Fruit fly (Drosophila melanogaster): ENCODE data around the gene Deaf1.
A peak's percentile ranks its signal among the peaks of the same experiment; 100 is the strongest.

Gene Deaf1

dm6 chr3L:19815472-19816150 is 2.4 kb upstream of the Deaf1 start, which contains the start of gene cyc (continued):
- no peak for TF ChIP-seq CG6276 (GFP tag; optimal IDR thresholded peaks at IDR 0.05)
- TF ChIP-seq Gug (GFP tag; IDR thresholded peaks at IDR 0.05), result no peak
- TF ChIP-seq CG34406 (GFP tag; optimal IDR thresholded peaks at IDR 0.05), result no peak
- peak; percentile 44 for TF ChIP-seq Lpt (GFP tag; optimal IDR thresholded peaks at IDR 0.05)
- TF ChIP-seq OdsH (GFP tag; optimal IDR thresholded peaks at IDR 0.05), result no peak
- no peak for TF ChIP-seq svp (GFP tag)
- TF ChIP-seq pdm3 (GFP tag; optimal IDR thresholded peaks at IDR 0.05), result no peak
- no peak for TF ChIP-seq CG11762 (GFP tag; optimal IDR thresholded peaks at IDR 0.05; ENCODE audit: insufficient read depth)
- no peak for TF ChIP-seq fkh (GFP tag; optimal IDR thresholded peaks at IDR 0.05)
- no peak for TF ChIP-seq CG6808 (GFP tag; optimal IDR thresholded peaks at IDR 0.05)
- TF ChIP-seq Sox15 (GFP tag; optimal IDR thresholded peaks at IDR 0.05), result no peak
- TF ChIP-seq salr (GFP tag; optimal IDR thresholded peaks at IDR 0.05), result no peak
- TF ChIP-seq CG3032 (tag; optimal IDR thresholded peaks at IDR 0.05), result no peak
- TF ChIP-seq CG9139 (GFP tag; optimal IDR thresholded peaks at IDR 0.05), result no peak
- TF ChIP-seq esn (GFP tag; optimal IDR thresholded peaks at IDR 0.05), result peak; percentile 38
- TF ChIP-seq Eip78C (GFP tag), result no peak
- TF ChIP-seq dac (GFP tag; optimal IDR thresholded peaks at IDR 0.05), result peak; percentile 33
- TF ChIP-seq fd59A (GFP tag; optimal IDR thresholded peaks at IDR 0.05), result no peak
- no peak for TF ChIP-seq CG11902 (GFP tag; optimal IDR thresholded peaks at IDR 0.05)
- peak; percentile 74 for TF ChIP-seq CG6854 (GFP tag; optimal IDR thresholded peaks at IDR 0.05)
- peak; percentile 47; the same call in 2 of the 3 replicates for TF ChIP-seq CG8119 (GFP tag; IDR thresholded peaks at IDR 0.05)
- TF ChIP-seq Smox (GFP tag; optimal IDR thresholded peaks at IDR 0.05), result no peak

dm6 chr3L:19818701-19819100 is 727 bp downstream of the Deaf1 start:
- TF ChIP-seq vri (GFP tag; optimal IDR thresholded peaks at IDR 0.05) (no peak), OdsH (GFP tag; optimal IDR thresholded peaks at IDR 0.05) (no peak), CG3032 (tag; optimal IDR thresholded peaks at IDR 0.05) (no peak), CG7368 (GFP tag; optimal IDR thresholded peaks at IDR 0.05) (peak; percentile 73)

DNA sequence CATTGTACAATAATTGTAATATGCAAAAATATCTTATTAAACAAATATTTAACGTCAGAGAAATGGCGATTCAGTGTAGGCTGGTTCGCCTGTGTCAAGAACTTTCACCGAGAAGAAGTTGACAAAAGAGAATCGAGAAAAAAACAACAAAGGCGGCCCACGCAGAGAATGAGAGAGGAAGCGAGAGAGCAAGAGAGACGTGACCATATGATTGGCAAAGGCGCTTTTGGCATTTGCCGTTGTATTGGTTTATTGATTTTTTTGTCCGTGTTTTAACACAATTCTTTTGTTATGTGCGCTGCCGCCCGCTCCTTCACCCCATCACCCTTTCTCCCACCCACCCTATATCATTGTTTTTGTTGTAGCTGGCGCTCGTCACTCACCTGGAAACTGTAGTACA is 15.3 kb downstream of the Deaf1 start:
- TF ChIP-seq CG11902 (GFP tag; optimal IDR thresholded peaks at IDR 0.05) (no peak), CG10669 (GFP tag; optimal IDR thresholded peaks at IDR 0.05) (no peak), svp (GFP tag) (no peak), Eip93F (GFP tag; optimal IDR thresholded peaks at IDR 0.05) (peak; percentile 45), CG11294 (GFP tag; IDR thresholded peaks at IDR 0.05) (no peak), Blimp-1 (GFP tag; optimal IDR thresholded peaks at IDR 0.05) (peak; percentile 81), Eip78C (GFP tag) (peak; percentile 83), salr (GFP tag; optimal IDR thresholded peaks at IDR 0.05) (no peak), CG6163 (GFP tag; IDR thresholded peaks at IDR 0.05) (peak; percentile 47; the same call in 2 of the 3 replicates), pdm3 (GFP tag; optimal IDR thresholded peaks at IDR 0.05) (no peak), OdsH (GFP tag; optimal IDR thresholded peaks at IDR 0.05) (no peak), Ets96B (tag; optimal IDR thresholded peaks at IDR 0.05) (no peak), Sox14 (GFP tag; optimal IDR thresholded peaks at IDR 0.05) (peak; percentile 71), Sox15 (GFP tag; optimal IDR thresholded peaks at IDR 0.05) (no peak), CG6792 (GFP tag; optimal IDR thresholded peaks at IDR 0.05) (peak; percentile 38), fd85E (GFP tag; optimal IDR thresholded peaks at IDR 0.05) (no peak), CG7368 (GFP tag; optimal IDR thresholded peaks at IDR 0.05) (no peak), ss (GFP tag; optimal IDR thresholded peaks at IDR 0.05) (peak in 1 of 2 experiments; percentile 71), Hr38 (GFP tag; optimal IDR thresholded peaks at IDR 0.05) (no peak), Met (GFP tag; optimal IDR thresholded peaks at IDR 0.05) (no peak), net (GFP tag; optimal IDR thresholded peaks at IDR 0.05) (no peak), Sox102F (GFP tag; optimal IDR thresholded peaks at IDR 0.05) (no peak), achi (GFP tag; optimal IDR thresholded peaks at IDR 0.05) (no peak), Smox (GFP tag; optimal IDR thresholded peaks at IDR 0.05) (no peak), CG8632 (GFP tag; optimal IDR thresholded peaks at IDR 0.05) (no peak), lz (GFP tag; optimal IDR thresholded peaks at IDR 0.05) (peak; percentile 9), CG11762 (GFP tag; optimal IDR thresholded peaks at IDR 0.05; ENCODE audit: insufficient read depth) (no peak), acj6 (GFP tag; optimal IDR thresholded peaks at IDR 0.05) (no peak), CG6276 (GFP tag; optimal IDR thresholded peaks at IDR 0.05) (no peak), fkh (GFP tag; optimal IDR thresholded peaks at IDR 0.05) (no peak), CG3919 (GFP tag; optimal IDR thresholded peaks at IDR 0.05) (no peak), eg (GFP tag; IDR thresholded peaks at IDR 0.05) (no peak), CG10631 (GFP tag; optimal IDR thresholded peaks at IDR 0.05) (no peak), CG6854 (GFP tag; optimal IDR thresholded peaks at IDR 0.05) (peak; percentile 58), CG6808 (GFP tag; optimal IDR thresholded peaks at IDR 0.05) (no peak), topi (GFP tag; optimal IDR thresholded peaks at IDR 0.05) (peak; percentile 17)

All from whole organism, prepupa.